Worm (Caenorhabditis elegans) whole organism, early embryonic: Measurements from ENCODE around the gene ZK1086.3.

Experiments used
- B0310.2 ChIP-seq: sonication (generic microtip); optimal IDR thresholded peaks from 2 replicates; lab custom pipeline; 2016; ENCODE audit warnings: mild to moderate bottlenecking, missing genetic modification characterization, missing compliant biosample characterization
- F13C5.2 ChIP-seq: sonication (generic microtip); optimal IDR thresholded peaks from 2 replicates; lab custom pipeline; 2017; ENCODE audit warnings: mild to moderate bottlenecking, missing genetic modification characterization, inconsistent platforms, missing compliant biosample characterization
- aly-1 ChIP-seq: sonication (generic microtip); optimal IDR thresholded peaks from 2 replicates; lab custom pipeline; 2016; ENCODE audit warnings: missing genetic modification characterization, missing compliant biosample characterization
- ama-1 ChIP-seq: fragments of 150-350 bp; optimal IDR thresholded peaks from 2 replicates; lab custom pipeline; 2014
- ceh-13 ChIP-seq: fragments of 200-800 bp; sonication (Bioruptor generic); optimal IDR thresholded peaks from 2 replicates; lab custom pipeline; 2018; ENCODE audit warnings: mild to moderate bottlenecking, missing genetic modification characterization, missing compliant biosample characterization
- ceh-36 ChIP-seq: sonication (generic microtip); optimal IDR thresholded peaks from 2 replicates; lab custom pipeline; 2016; ENCODE audit warnings: missing genetic modification characterization, inconsistent platforms, missing compliant biosample characterization
- ets-7 ChIP-seq: sonication (generic microtip); optimal IDR thresholded peaks from 2 replicates; lab custom pipeline; 2016; ENCODE audit warnings: missing genotype, missing genetic modification characterization, missing compliant biosample characterization
- flt-1 ChIP-seq: fragments of 200-800 bp; sonication (Bioruptor generic); IDR thresholded peaks from 2 replicates; pipeline ENCODE4 v1.3.6; 2022; ENCODE audit warnings: missing genetic modification characterization, missing compliant biosample characterization
- hmbx-1 ChIP-seq: sonication (generic microtip); optimal IDR thresholded peaks from 2 replicates; lab custom pipeline; 2016; ENCODE audit warnings: mild to moderate bottlenecking, missing genetic modification characterization, missing compliant biosample characterization
- hmg-4 ChIP-seq: fragments of 200-800 bp; sonication (Bioruptor generic); optimal IDR thresholded peaks from 2 replicates; lab custom pipeline; 2018; ENCODE audit warnings: mild to moderate bottlenecking, missing genetic modification characterization, missing compliant biosample characterization
- hnd-1 ChIP-seq: sonication (generic microtip); optimal IDR thresholded peaks from 2 replicates; lab custom pipeline; 2016; ENCODE audit warnings: missing genetic modification characterization, missing compliant biosample characterization
- pes-1 ChIP-seq: fragments of 200-800 bp; sonication (Bioruptor generic); IDR thresholded peaks from 2 replicates; pipeline ENCODE4 v1.3.6; 2022; ENCODE audit warnings: missing genetic modification reagents, missing genetic modification characterization, missing compliant biosample characterization
- scrt-1 ChIP-seq: fragments of 200-800 bp; sonication (Bioruptor generic); IDR thresholded peaks from 2 replicates; pipeline ENCODE4 v1.3.6; 2022; ENCODE audit warnings: missing genetic modification characterization, missing compliant biosample characterization
- sea-1 ChIP-seq: fragments of 200-800 bp; sonication (Bioruptor generic); conservative IDR thresholded peaks from 2 replicates; pipeline ENCODE4 v1.3.6; 2022; ENCODE audit warnings: missing genetic modification characterization, missing compliant biosample characterization
- tbx-11 ChIP-seq: fragments of 200-800 bp; sonication (Bioruptor generic); IDR thresholded peaks from 2 replicates; pipeline ENCODE4 v1.3.6; 2022; ENCODE audit warnings: missing genetic modification characterization, missing compliant biosample characterization
- tbx-37 ChIP-seq: fragments of 200-800 bp; sonication (Bioruptor generic); conservative IDR thresholded peaks from 2 replicates; pipeline ENCODE4 v1.3.6; 2022; ENCODE audit warnings: missing genetic modification reagents, missing genetic modification characterization, missing compliant biosample characterization
- tra-4 ChIP-seq: sonication (generic microtip); optimal IDR thresholded peaks from 2 replicates; lab custom pipeline; 2017; ENCODE audit warnings: missing genetic modification characterization, missing compliant biosample characterization

ZK1086.3 gene

ce11 chrX:13790532-13790931 is at the start of gene ZK1086.3:
Gene ZK1086.3, plus strand, starts transcription at chrX:13790832.
- TF ChIP-seq F13C5.2 = no peak
- no peak for TF ChIP-seq hnd-1 (tag; lab: Kevin White, UChicago)
- no peak for TF ChIP-seq tbx-11 (GFP tag; lab: Robert Waterston, UW)
- no peak for TF ChIP-seq hmbx-1 (tag; lab: Kevin White, UChicago)
- no peak for TF ChIP-seq pes-1
- no peak for TF ChIP-seq B0310.2 (tag; lab: Kevin White, UChicago)
- no peak for TF ChIP-seq ceh-36 (tag; lab: Kevin White, UChicago)
- no peak for TF ChIP-seq tbx-37 (GFP tag; lab: Robert Waterston, UW)
- TF ChIP-seq ceh-13 (GFP tag; lab: Kevin White, UChicago) = no peak
- no peak for TF ChIP-seq ets-7 (tag; lab: Kevin White, UChicago)
- no peak for TF ChIP-seq aly-1
- TF ChIP-seq scrt-1 (GFP tag; lab: Robert Waterston, UW) = no peak
- TF ChIP-seq hmg-4 (GFP tag; lab: Kevin White, UChicago) = no peak
- TF ChIP-seq tra-4 (tag; lab: Kevin White, UChicago) = no peak
- no peak for TF ChIP-seq ama-1
- no peak for TF ChIP-seq flt-1
- TF ChIP-seq sea-1 (GFP tag; lab: Robert Waterston, UW) = no peak

ce11 chrX:13743371-13743770 is 47.3 kb upstream of the ZK1086.3 start:
- TF ChIP-seq tra-4 (tag; lab: Kevin White, UChicago) = no peak
- TF ChIP-seq sea-1 (GFP tag; lab: Robert Waterston, UW) = no peak
- no peak for TF ChIP-seq hmbx-1 (tag; lab: Kevin White, UChicago)
- TF ChIP-seq tbx-11 (GFP tag; lab: Robert Waterston, UW) = no peak
- no peak for TF ChIP-seq scrt-1 (GFP tag; lab: Robert Waterston, UW)
- no peak for TF ChIP-seq flt-1
- TF ChIP-seq ceh-36 (tag; lab: Kevin White, UChicago) = no peak
- no peak for TF ChIP-seq ets-7 (tag; lab: Kevin White, UChicago)
- no peak for TF ChIP-seq F13C5.2
- TF ChIP-seq tbx-37 (GFP tag; lab: Robert Waterston, UW) = no peak

- no peak for TF ChIP-seq ceh-13 (GFP tag; lab: Kevin White, UChicago)
Observed at ce11 chrX:13744543-13745113, 46.0 kb upstream of the ZK1086.3 start.

ce11 chrX:13745558-13745957 is 45.1 kb upstream of the ZK1086.3 start:
- no peak for TF ChIP-seq F13C5.2
- TF ChIP-seq hnd-1 (tag; lab: Kevin White, UChicago) = no peak
- TF ChIP-seq tra-4 (tag; lab: Kevin White, UChicago) = no peak
- no peak for TF ChIP-seq aly-1
- no peak for TF ChIP-seq tbx-37 (GFP tag; lab: Robert Waterston, UW)
- no peak for TF ChIP-seq ceh-13 (GFP tag; lab: Kevin White, UChicago)
- no peak for TF ChIP-seq hmg-4 (GFP tag; lab: Kevin White, UChicago)
- no peak for TF ChIP-seq hmbx-1 (tag; lab: Kevin White, UChicago)
- no peak for TF ChIP-seq pes-1
- TF ChIP-seq ama-1 = no peak
- TF ChIP-seq tbx-11 (GFP tag; lab: Robert Waterston, UW) = no peak
- no peak for TF ChIP-seq flt-1
- no peak for TF ChIP-seq sea-1 (GFP tag; lab: Robert Waterston, UW)
- no peak for TF ChIP-seq scrt-1 (GFP tag; lab: Robert Waterston, UW)

ce11 chrX:13746231-13746630 is 44.4 kb upstream of the ZK1086.3 start:
- no peak for TF ChIP-seq hnd-1 (tag; lab: Kevin White, UChicago)
- TF ChIP-seq aly-1 = no peak
- no peak for TF ChIP-seq tra-4 (tag; lab: Kevin White, UChicago)
- no peak for TF ChIP-seq ets-7 (tag; lab: Kevin White, UChicago)
- TF ChIP-seq flt-1 = no peak
- no peak for TF ChIP-seq ama-1
- no peak for TF ChIP-seq tbx-11 (GFP tag; lab: Robert Waterston, UW)
- no peak for TF ChIP-seq ceh-36 (tag; lab: Kevin White, UChicago)
- TF ChIP-seq tbx-37 (GFP tag; lab: Robert Waterston, UW) = no peak
- TF ChIP-seq ceh-13 (GFP tag; lab: Kevin White, UChicago) = no peak
- TF ChIP-seq pes-1 = no peak
- TF ChIP-seq F13C5.2 = no peak
- TF ChIP-seq B0310.2 (tag; lab: Kevin White, UChicago) = no peak
- no peak for TF ChIP-seq sea-1 (GFP tag; lab: Robert Waterston, UW)
- TF ChIP-seq hmg-4 (GFP tag; lab: Kevin White, UChicago) = no peak
- TF ChIP-seq hmbx-1 (tag; lab: Kevin White, UChicago) = no peak

- TF ChIP-seq hmg-4 (GFP tag; lab: Kevin White, UChicago) (no peak), hnd-1 (tag; lab: Kevin White, UChicago) (no peak), tbx-11 (GFP tag; lab: Robert Waterston, UW) (no peak), ama-1 (no peak), B0310.2 (tag; lab: Kevin White, UChicago) (no peak), ceh-13 (GFP tag; lab: Kevin White, UChicago) (no peak), ets-7 (tag; lab: Kevin White, UChicago) (no peak), hmbx-1 (tag; lab: Kevin White, UChicago) (no peak), ceh-36 (tag; lab: Kevin White, UChicago) (no peak), flt-1 (no peak)
Observed at ce11 chrX:13746661-13747365, 43.8 kb upstream of the ZK1086.3 start, which contains the start of gene nhr-71. Gene nhr-71, plus strand, starts transcription at chrX:13747315.

- TF ChIP-seq hmg-4 (GFP tag; lab: Kevin White, UChicago) (no peak), flt-1 (no peak), aly-1 (no peak), sea-1 (GFP tag; lab: Robert Waterston, UW) (no peak), ama-1 (no peak), scrt-1 (GFP tag; lab: Robert Waterston, UW) (no peak), B0310.2 (tag; lab: Kevin White, UChicago) (no peak), ceh-13 (GFP tag; lab: Kevin White, UChicago) (no peak), ets-7 (tag; lab: Kevin White, UChicago) (no peak), tra-4 (tag; lab: Kevin White, UChicago) (no peak), F13C5.2 (no peak), hmbx-1 (tag; lab: Kevin White, UChicago) (no peak), tbx-11 (GFP tag; lab: Robert Waterston, UW) (no peak)
Observed at ce11 chrX:13747997-13748396, 42.6 kb upstream of the ZK1086.3 start.
